Worm (Caenorhabditis elegans) whole organism, L4/young adult: ENCODE data around the gene pole-2.
"Not testable (repeated sequence)": the region's sequence is repeated elsewhere in the genome, so short reads cannot be mapped to it uniquely, and the experiment has no call there.

Source experiments
- W03F9.2 ChIP-seq: fragments of 150-350 bp; optimal IDR thresholded peaks from 2 replicates; lab custom pipeline; 2014; ENCODE audit warnings: missing biosample characterization, missing genetic modification characterization
- dao-5 ChIP-seq: sonication (generic microtip); optimal IDR thresholded peaks from 2 replicates; lab custom pipeline; 2016; ENCODE audit warnings: missing genotype, missing genetic modification characterization, moderate library complexity, missing compliant biosample characterization
- him-1 ChIP-seq: sonication (generic microtip); optimal IDR thresholded peaks from 2 replicates; lab custom pipeline; 2016; ENCODE audit warnings: missing genotype, missing genetic modification reagents, missing genetic modification characterization, missing compliant biosample characterization

The pole-2 gene

DNA sequence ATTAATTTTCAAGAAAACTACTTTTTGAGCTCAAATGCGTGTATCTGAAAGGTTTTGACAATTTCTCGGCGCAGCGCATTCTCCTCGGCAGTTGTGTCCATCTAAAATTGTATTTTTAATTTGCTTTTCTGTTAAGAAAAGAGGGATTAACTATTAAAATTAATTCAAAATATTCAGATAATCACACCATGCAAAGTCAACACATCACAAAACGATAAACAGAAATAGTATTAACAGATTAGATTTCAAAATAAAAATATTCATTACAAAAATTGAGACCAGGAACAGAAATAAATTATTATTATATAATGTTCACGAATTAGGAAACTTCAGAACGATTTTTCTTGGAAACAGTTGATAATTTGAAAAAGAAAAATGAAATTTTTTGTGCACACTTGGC lies at the start of gene pole-2:
Gene pole-2, minus strand, starts transcription at position 101 of the 400 bp plus-strand sequence.
- TF ChIP-seq dao-5 (no peak), W03F9.2 (tag; lab: Kevin White, UChicago) (no peak), him-1 (no peak)

DNA sequence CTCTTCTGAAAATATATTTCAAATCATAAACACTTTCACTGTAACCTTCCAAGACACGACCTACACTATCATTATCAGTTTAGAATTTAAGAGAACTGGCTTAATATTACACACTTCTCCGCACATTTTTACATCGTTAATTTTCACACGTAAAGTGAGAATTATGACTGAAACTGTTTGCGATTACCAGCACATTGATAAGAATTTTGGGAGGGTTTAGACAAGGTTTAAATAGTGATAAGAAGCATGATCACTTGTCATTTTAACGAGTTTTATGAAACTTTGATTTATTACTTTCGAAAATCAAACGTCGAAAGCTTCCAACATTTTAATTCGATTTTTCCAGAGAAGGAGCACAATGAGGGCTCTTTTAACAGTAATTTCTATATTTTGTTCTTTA lies 44.1 kb upstream of the pole-2 start, which contains the start of gene F21D5.3:
Gene F21D5.3, plus strand, starts transcription at position 347 of the 400 bp plus-strand sequence.
- TF ChIP-seq W03F9.2 (tag; lab: Kevin White, UChicago), result no peak
- no peak for TF ChIP-seq him-1
- TF ChIP-seq dao-5, result no peak

ce11 chrIV:8729636-8730035 lies 43.2 kb upstream of the pole-2 start:
- TF ChIP-seq W03F9.2 (tag; lab: Kevin White, UChicago) (no peak), him-1 (no peak), dao-5 (no peak)

DNA sequence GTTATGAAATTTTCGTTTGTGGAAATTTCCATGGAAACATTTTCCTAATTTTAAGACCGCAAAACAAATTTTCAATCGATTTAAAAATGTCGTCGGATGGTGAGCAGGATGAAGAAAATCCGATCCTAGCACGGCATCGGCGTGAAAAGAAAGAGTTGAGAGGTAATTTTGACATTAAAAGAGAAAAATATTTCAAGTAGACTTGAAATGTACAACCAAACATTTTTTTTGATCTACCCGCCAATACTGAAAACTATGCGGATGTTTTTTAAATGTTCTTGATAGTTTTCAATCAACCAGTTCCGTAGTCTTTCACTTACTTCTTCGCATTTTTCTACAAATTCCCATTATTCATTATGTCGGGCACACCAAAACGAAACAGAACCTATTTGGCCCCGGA lies 41.7 kb upstream of the pole-2 start, which contains the start of gene otub-3:
Gene otub-3, plus strand, starts transcription at position 56 of the 400 bp plus-strand sequence.
- TF ChIP-seq W03F9.2 (tag; lab: Kevin White, UChicago) (no peak), dao-5 (no peak), him-1 (no peak)

- no peak for TF ChIP-seq W03F9.2 (tag; lab: Kevin White, UChicago)
These were observed 38.9 kb upstream of the pole-2 start, which contains the start of gene pgm-3 for ce11 chrIV:8725345-8725744. Gene pgm-3 (plus strand): TSS chrIV:8725722.

DNA sequence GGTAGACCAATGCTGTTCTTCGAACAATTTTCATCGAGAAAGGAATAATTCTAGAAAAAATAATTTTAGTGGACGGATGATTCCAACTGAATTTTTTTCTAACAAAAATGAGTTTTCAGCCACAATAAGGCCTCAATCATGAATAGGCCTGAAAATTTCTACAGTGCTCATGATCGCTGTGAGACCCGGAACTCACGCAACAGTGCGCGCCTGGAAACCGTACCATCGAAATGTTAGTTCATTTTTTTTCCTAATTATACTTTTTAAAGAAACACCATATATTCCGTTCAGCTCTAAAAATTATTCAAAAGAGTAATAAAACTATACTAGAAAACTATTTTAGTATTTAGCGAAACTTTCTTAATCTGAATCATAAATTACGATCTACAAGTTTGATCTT lies 38.5 kb upstream of the pole-2 start:
- TF ChIP-seq dao-5 (no peak), W03F9.2 (tag; lab: Kevin White, UChicago) (no peak), him-1 (no peak)

- TF ChIP-seq dao-5, result no peak
- TF ChIP-seq him-1, result no peak
- TF ChIP-seq W03F9.2 (tag; lab: Kevin White, UChicago), result no peak
These were observed 37.3 kb upstream of the pole-2 start, which contains the start of gene F21D5.9 for ce11 chrIV:8723720-8724119. Gene F21D5.9 (plus strand): TSS chrIV:8724020.

ce11 chrIV:8722801-8723200 lies 36.4 kb upstream of the pole-2 start:
- TF ChIP-seq W03F9.2 (tag; lab: Kevin White, UChicago), result no peak
- no peak for TF ChIP-seq dao-5

DNA sequence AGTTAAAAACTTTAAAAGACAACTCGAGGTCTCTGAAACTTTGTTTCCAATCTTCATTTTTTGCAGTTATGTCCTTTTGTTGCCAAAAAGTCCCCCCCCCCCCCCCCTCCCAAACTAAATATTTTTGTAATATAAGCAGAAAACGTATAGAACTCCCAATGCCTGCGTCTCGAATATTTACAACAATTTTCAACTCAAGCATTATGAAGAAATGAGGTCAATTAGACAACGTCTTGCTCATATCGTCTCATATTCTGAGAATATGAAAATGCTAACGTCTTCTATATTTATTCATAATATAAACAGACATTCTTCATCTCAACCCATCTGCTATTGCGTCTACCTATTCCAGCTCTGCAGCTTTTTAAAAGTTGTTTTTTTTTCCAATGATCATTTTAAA lies 31.7 kb upstream of the pole-2 start, which contains the start of gene H23L24.1:
Gene H23L24.1, plus strand, starts transcription at position 301 of the 400 bp plus-strand sequence.
- TF ChIP-seq W03F9.2 (tag; lab: Kevin White, UChicago) (no peak), him-1 (no peak), dao-5 (no peak)

- TF ChIP-seq him-1; dao-5; W03F9.2 (tag; lab: Kevin White, UChicago): not testable (repeated sequence)
These were observed 28.6 kb upstream of the pole-2 start, which contains the start of the genes parg-2 and ipla-5 for ce11 chrIV:8715032-8715431. Gene parg-2 (minus strand): TSS chrIV:8715132. Gene ipla-5 (plus strand): TSS chrIV:8715247.

- no peak for TF ChIP-seq W03F9.2 (tag; lab: Kevin White, UChicago)
- TF ChIP-seq him-1, result no peak
- TF ChIP-seq dao-5, result no peak
These were observed 21.6 kb upstream of the pole-2 start for ce11 chrIV:8708046-8708445.

- TF ChIP-seq W03F9.2 (tag; lab: Kevin White, UChicago), result no peak
These were observed 19.1 kb upstream of the pole-2 start, which contains the start of gene H23L24.4 for ce11 chrIV:8705504-8705903. Gene H23L24.4 (minus strand): TSS chrIV:8705604.

ce11 chrIV:8697436-8697835 lies 11.0 kb upstream of the pole-2 start, which contains the start of gene ttll-11:
Gene ttll-11 (plus strand): TSS chrIV:8697736.
- TF ChIP-seq him-1 (no peak), dao-5 (no peak), W03F9.2 (tag; lab: Kevin White, UChicago) (no peak)

ce11 chrIV:8691486-8691885 lies 5.1 kb upstream of the pole-2 start, which contains the start of the genes hst-1 and ints-6:
Gene hst-1 (minus strand): TSS chrIV:8691513.
Gene ints-6 (plus strand): TSS chrIV:8691745.
- no peak for TF ChIP-seq him-1
- TF ChIP-seq W03F9.2 (tag; lab: Kevin White, UChicago), result peak; percentile 65

- TF ChIP-seq dao-5 (no peak), W03F9.2 (tag; lab: Kevin White, UChicago) (peak; percentile 85), him-1 (no peak)
These were observed 1.3 kb upstream of the pole-2 start, which contains the start of gene snrp-3 for ce11 chrIV:8687605-8688191. Gene snrp-3 (minus strand): TSS chrIV:8687810.
